Worm (Caenorhabditis elegans) whole organism, L2 larva: ENCODE results near the gene chca-1.

Experiments
- F13H6.1 ChIP-seq: sonication (generic microtip); optimal IDR thresholded peaks from 2 replicates; lab custom pipeline; 2016; ENCODE audit warnings: missing genetic modification characterization, missing compliant biosample characterization
- R02D3.7 ChIP-seq: fragments of 150-350 bp; optimal IDR thresholded peaks from 2 replicates; lab custom pipeline; 2014; ENCODE audit warnings: missing biosample characterization, missing genetic modification characterization
- Y55F3AM.14 ChIP-seq: fragments of 200-800 bp; sonication (Bioruptor generic); optimal IDR thresholded peaks from 2 replicates; lab custom pipeline; 2018; ENCODE audit warnings: mild to moderate bottlenecking, missing genetic modification characterization, missing compliant biosample characterization
- ZK546.5 ChIP-seq: sonication (generic microtip); optimal IDR thresholded peaks from 2 replicates; lab custom pipeline; 2017; ENCODE audit warnings: missing biosample characterization, missing genetic modification characterization
- alr-1 ChIP-seq: fragments of 150-350 bp; optimal IDR thresholded peaks from 2 replicates; lab custom pipeline; 2014; ENCODE audit warnings: missing biosample characterization, missing genetic modification characterization
- blmp-1 ChIP-seq: sonication (generic microtip); optimal IDR thresholded peaks from 2 replicates; lab custom pipeline; 2017; ENCODE audit warnings: missing genetic modification characterization, mild to moderate bottlenecking, missing compliant biosample characterization, antibody characterized with exemption, moderate library complexity; ENCODE audit not compliant: insufficient read depth
- ceh-82 ChIP-seq: fragments of 150-350 bp; optimal IDR thresholded peaks from 2 replicates; lab custom pipeline; 2014; ENCODE audit warnings: missing biosample characterization, missing genetic modification characterization
- crh-2 ChIP-seq: sonication (generic microtip); optimal IDR thresholded peaks from 2 replicates; lab custom pipeline; 2017; ENCODE audit warnings: missing biosample characterization, missing genetic modification characterization
- dmd-4 ChIP-seq: sonication (generic microtip); optimal IDR thresholded peaks from 2 replicates; lab custom pipeline; 2017; ENCODE audit warnings: missing biosample characterization, missing genetic modification characterization
- egl-27 ChIP-seq: sonication (generic microtip); optimal IDR thresholded peaks from 3 replicates; lab custom pipeline; 2017; ENCODE audit warnings: missing biosample characterization, missing genetic modification reagents, missing genetic modification characterization
- elt-3 ChIP-seq: sonication (generic microtip); optimal IDR thresholded peaks from 2 replicates; lab custom pipeline; 2017; ENCODE audit warnings: missing biosample characterization, missing genetic modification characterization
- fos-1 ChIP-seq: fragments of 150-350 bp; optimal IDR thresholded peaks from 2 replicates; lab custom pipeline; 2014; ENCODE audit warnings: missing biosample characterization, missing genetic modification characterization
- gmeb-1 ChIP-seq: fragments of 150-350 bp; optimal IDR thresholded peaks from 2 replicates; lab custom pipeline; 2014; ENCODE audit warnings: missing biosample characterization, missing genetic modification characterization
- lin-11 ChIP-seq: fragments of 150-350 bp; sonication (generic microtip); optimal IDR thresholded peaks from 2 replicates; lab custom pipeline; 2014; ENCODE audit warnings: missing biosample characterization, missing genetic modification characterization, inconsistent platforms, mixed read lengths
- lin-13 ChIP-seq: fragments of 150-350 bp; optimal IDR thresholded peaks from 2 replicates; lab custom pipeline; 2014; ENCODE audit warnings: missing biosample characterization, missing genetic modification reagents, missing genetic modification characterization
- lin-39 ChIP-seq: fragments of 150-350 bp; optimal IDR thresholded peaks from 2 replicates; lab custom pipeline; 2014; ENCODE audit warnings: missing biosample characterization, missing genetic modification reagents, missing genetic modification characterization
- lsy-2 ChIP-seq, 2 experiments: fragments of 150-350 bp in 1 of 2; sonication (generic microtip) in 1 of 2; optimal IDR thresholded peaks; 2 replicates each; lab custom pipeline; 2014 to 2017; ENCODE audit warnings: missing biosample characterization in 2 of 2, missing genetic modification characterization in 2 of 2
- mab-5 ChIP-seq: fragments of 150-350 bp; optimal IDR thresholded peaks from 2 replicates; lab custom pipeline; 2014; ENCODE audit warnings: missing biosample characterization, missing genetic modification characterization
- mbf-1 ChIP-seq: sonication (generic microtip); optimal IDR thresholded peaks from 2 replicates; lab custom pipeline; 2017; ENCODE audit warnings: missing biosample characterization, missing genetic modification characterization
- mdl-1 ChIP-seq, 2 experiments: fragments of 150-350 bp in 1 of 2; sonication (generic microtip) in 1 of 2; optimal IDR thresholded peaks; 2 replicates each; lab custom pipeline; 2017; ENCODE audit warnings: missing biosample characterization in 2 of 2, missing genetic modification characterization in 2 of 2
- nhr-10 ChIP-seq: sonication (generic microtip); optimal IDR thresholded peaks from 2 replicates; lab custom pipeline; 2017; ENCODE audit warnings: missing biosample characterization, missing genetic modification characterization
- nhr-12 ChIP-seq: fragments of 150-350 bp; optimal IDR thresholded peaks from 2 replicates; lab custom pipeline; 2014; ENCODE audit warnings: missing biosample characterization, missing genetic modification characterization
- nhr-129 ChIP-seq: fragments of 150-350 bp; optimal IDR thresholded peaks from 2 replicates; lab custom pipeline; 2014; ENCODE audit warnings: missing biosample characterization, missing genetic modification characterization
- nhr-21 ChIP-seq: fragments of 150-350 bp; optimal IDR thresholded peaks from 2 replicates; lab custom pipeline; 2014; ENCODE audit warnings: missing biosample characterization, missing genetic modification characterization
- nhr-23 ChIP-seq: fragments of 150-350 bp; optimal IDR thresholded peaks from 2 replicates; lab custom pipeline; 2014; ENCODE audit warnings: missing biosample characterization, missing genetic modification reagents, missing genetic modification characterization
- nhr-237 ChIP-seq: fragments of 150-350 bp; optimal IDR thresholded peaks from 2 replicates; lab custom pipeline; 2014; ENCODE audit warnings: missing biosample characterization, missing genetic modification characterization
- nhr-25 ChIP-seq: fragments of 150-350 bp; sonication (generic microtip); optimal IDR thresholded peaks from 3 replicates; lab custom pipeline; 2014; ENCODE audit warnings: missing biosample characterization, missing genetic modification characterization
- nhr-6 ChIP-seq: fragments of 150-350 bp; optimal IDR thresholded peaks from 2 replicates; lab custom pipeline; 2014; ENCODE audit warnings: missing biosample characterization, missing genetic modification characterization
- nhr-77 ChIP-seq: fragments of 150-350 bp; optimal IDR thresholded peaks from 2 replicates; lab custom pipeline; 2014; ENCODE audit warnings: missing biosample characterization, missing genetic modification characterization
- peb-1 ChIP-seq: fragments of 150-350 bp; optimal IDR thresholded peaks from 2 replicates; lab custom pipeline; 2014; ENCODE audit warnings: missing biosample characterization, missing genetic modification characterization
- sem-4 ChIP-seq: fragments of 150-350 bp; optimal IDR thresholded peaks from 2 replicates; lab custom pipeline; 2014; ENCODE audit warnings: missing biosample characterization, missing genetic modification reagents, missing genetic modification characterization
- sma-3 ChIP-seq: sonication (generic microtip); optimal IDR thresholded peaks from 2 replicates; lab custom pipeline; 2016; ENCODE audit warnings: missing genetic modification reagents, missing genetic modification characterization, missing compliant biosample characterization
- sma-9 ChIP-seq, 2 experiments: fragments of 150-350 bp in 1 of 2; sonication (generic microtip) in 1 of 2; optimal IDR thresholded peaks; 2 replicates each; lab custom pipeline; 2014 to 2016; ENCODE audit warnings: missing genetic modification characterization in 2 of 2, mild to moderate bottlenecking in 1 of 2, missing biosample characterization in 1 of 2, missing compliant biosample characterization in 1 of 2, missing genetic modification reagents in 1 of 2, moderate library complexity in 1 of 2
- unc-55 ChIP-seq: fragments of 150-350 bp; sonication (generic microtip); optimal IDR thresholded peaks from 3 replicates; lab custom pipeline; 2014; ENCODE audit warnings: missing biosample characterization, missing genetic modification reagents, missing genetic modification characterization
- unc-62 ChIP-seq: fragments of 150-350 bp; optimal IDR thresholded peaks from 2 replicates; lab custom pipeline; 2014; ENCODE audit warnings: missing biosample characterization, missing genetic modification reagents, missing genetic modification characterization
- ztf-1 ChIP-seq: fragments of 200-800 bp; sonication (Bioruptor generic); conservative IDR thresholded peaks from 2 replicates; pipeline ENCODE4 v1.3.6; 2022; ENCODE audit warnings: missing genetic modification characterization, missing compliant biosample characterization
- ztf-11 ChIP-seq: sonication (generic microtip); optimal IDR thresholded peaks from 2 replicates; lab custom pipeline; 2017; ENCODE audit warnings: missing biosample characterization, missing genetic modification characterization
- ztf-4 ChIP-seq: fragments of 150-350 bp; optimal IDR thresholded peaks from 2 replicates; lab custom pipeline; 2014; ENCODE audit warnings: missing biosample characterization, missing genetic modification characterization

Gene chca-1

ce11 chrIV:9655556-9655955, 4.4 kb downstream of the chca-1 start:
- TF ChIP-seq mbf-1 (tag; lab: Kevin White, UChicago) (no peak), nhr-23 (no peak), unc-62 (no peak), nhr-21 (tag; lab: Kevin White, UChicago) (no peak), ZK546.5 (no peak), nhr-77 (tag; lab: Kevin White, UChicago) (no peak), F13H6.1 (tag; lab: Kevin White, UChicago) (no peak), sma-9 (GFP tag; optimal IDR thresholded peaks at IDR 0.05; lab: Kevin White, UChicago) (no peak), sma-9 (tag; optimal IDR thresholded peaks at IDR 0.05; lab: Kevin White, UChicago) (no peak), ztf-11 (tag; lab: Kevin White, UChicago) (no peak), sma-3 (GFP tag; lab: Kevin White, UChicago) (no peak), unc-55 (no peak), elt-3 (no peak), dmd-4 (tag; lab: Kevin White, UChicago) (no peak)
- TF ChIP-seq, all 48 proteins: peak for 0

DNA sequence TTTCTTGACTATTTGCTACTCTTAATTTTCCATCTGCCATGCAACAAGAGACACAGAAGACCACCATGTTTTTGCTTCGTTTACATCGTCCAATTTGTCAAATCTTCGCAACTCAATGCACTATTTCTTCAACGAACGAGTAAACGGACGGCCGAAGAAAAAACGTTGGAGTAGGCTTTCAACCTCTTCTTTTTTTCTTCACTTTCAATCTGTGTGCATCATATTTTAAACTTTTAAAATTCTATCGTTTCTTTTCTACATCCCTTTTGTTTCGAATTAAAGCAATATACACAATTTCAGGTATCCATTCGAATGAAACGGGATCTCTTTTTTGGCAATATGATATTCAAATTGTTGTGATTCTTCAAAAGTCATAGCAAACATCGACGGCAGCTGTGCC, 6.6 kb downstream of the chca-1 start, which contains the start of gene acc-1:
TSS of gene acc-1 (plus strand) at position 301 of the 400 bp plus-strand sequence.
- no peak for TF ChIP-seq alr-1 (tag; lab: Kevin White, UChicago)

DNA sequence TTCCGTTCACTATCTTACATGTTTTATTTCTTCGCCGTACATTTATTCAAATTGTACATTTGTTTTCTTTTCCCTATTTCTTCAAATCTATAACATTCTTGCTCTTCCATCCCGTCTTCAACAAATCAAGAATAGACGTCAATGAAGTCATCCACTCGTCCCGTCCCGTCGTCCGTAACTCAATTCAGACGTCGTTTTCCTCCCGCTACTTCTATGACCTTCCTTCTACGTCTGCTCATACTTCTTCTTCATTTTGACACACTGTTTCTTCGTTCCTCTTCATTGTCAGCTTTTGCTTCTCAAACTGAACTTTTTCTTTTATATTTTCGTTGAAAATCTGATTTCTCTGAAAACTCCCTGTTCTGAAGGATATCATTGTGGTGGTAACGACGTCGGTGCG, 8.8 kb downstream of the chca-1 start:
- no peak for TF ChIP-seq egl-27 (tag; lab: Kevin White, UChicago)

ce11 chrIV:9667084-9667483, 15.9 kb downstream of the chca-1 start:
- TF ChIP-seq nhr-23 (no peak), sma-3 (GFP tag; lab: Kevin White, UChicago) (no peak), dmd-4 (tag; lab: Kevin White, UChicago) (no peak), F13H6.1 (tag; lab: Kevin White, UChicago) (peak; percentile 22), sma-9 (GFP tag; optimal IDR thresholded peaks at IDR 0.05; lab: Kevin White, UChicago) (peak; percentile 90), sma-9 (tag; optimal IDR thresholded peaks at IDR 0.05; lab: Kevin White, UChicago) (no peak), ceh-82 (tag; lab: Kevin White, UChicago) (no peak), blmp-1 (no peak)

DNA sequence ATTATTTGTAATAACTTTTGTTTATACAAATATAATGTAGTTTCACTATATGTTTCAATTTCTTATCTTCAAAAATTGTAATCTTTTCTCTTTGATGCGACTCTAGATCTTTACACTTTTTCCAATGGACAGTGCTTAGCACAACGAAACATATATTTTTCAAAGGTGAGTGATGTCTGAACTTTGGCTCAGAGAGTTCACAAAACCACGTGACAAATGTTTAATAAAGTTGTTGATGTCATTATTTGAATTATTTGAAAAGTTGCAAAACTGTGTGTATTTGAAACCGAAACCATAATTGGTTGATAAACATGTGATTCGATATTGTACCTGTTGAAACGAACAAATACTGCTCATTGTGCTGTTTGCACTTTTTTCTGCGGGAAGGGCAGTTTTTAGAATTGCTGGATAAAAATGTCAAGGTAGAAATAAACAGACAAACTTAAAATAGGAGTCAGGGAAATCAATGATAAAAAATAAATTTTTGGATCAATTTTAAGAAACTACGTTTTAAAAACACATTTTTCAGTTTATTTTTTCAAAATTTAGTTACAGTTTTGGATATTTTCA, 17.0 kb downstream of the chca-1 start:
- TF ChIP-seq unc-62 (no peak), mab-5 (tag; lab: Kevin White, UChicago) (no peak), nhr-12 (tag; lab: Kevin White, UChicago) (no peak), lin-13 (GFP tag; lab: Kevin White, UChicago) (no peak), egl-27 (tag; lab: Kevin White, UChicago) (no peak), lin-39 (no peak), Y55F3AM.14 (GFP tag; lab: Kevin White, UChicago) (no peak), mdl-1 (tag; optimal IDR thresholded peaks at IDR 0.05; lab: Kevin White, UChicago) (no peak), mbf-1 (tag; lab: Kevin White, UChicago) (no peak), nhr-10 (tag; lab: Kevin White, UChicago) (no peak), sem-4 (tag; lab: Kevin White, UChicago) (no peak), dmd-4 (tag; lab: Kevin White, UChicago) (no peak), sma-3 (GFP tag; lab: Kevin White, UChicago) (no peak), crh-2 (tag; lab: Kevin White, UChicago) (peak; percentile 44), lsy-2 (tag; optimal IDR thresholded peaks at IDR 0.05; lab: Kevin White, UChicago) (peak in 1 of 2 experiments; percentile 39), nhr-25 (tag; lab: Kevin White, UChicago) (no peak), ZK546.5 (no peak), R02D3.7 (tag; lab: Kevin White, UChicago) (no peak), nhr-237 (tag; lab: Kevin White, UChicago) (no peak), ztf-1 (no peak), nhr-6 (tag; lab: Kevin White, UChicago) (no peak), elt-3 (no peak), ztf-11 (tag; lab: Kevin White, UChicago) (no peak), gmeb-1 (tag; lab: Kevin White, UChicago) (no peak), nhr-129 (tag; lab: Kevin White, UChicago) (peak; percentile 3), lin-11 (tag; lab: Kevin White, UChicago) (no peak), sma-9 (GFP tag; optimal IDR thresholded peaks at IDR 0.05; lab: Kevin White, UChicago) (peak; percentile 77), sma-9 (tag; optimal IDR thresholded peaks at IDR 0.05; lab: Kevin White, UChicago) (no peak), blmp-1 (no peak), F13H6.1 (tag; lab: Kevin White, UChicago) (peak; percentile 59), fos-1 (tag; lab: Kevin White, UChicago) (no peak), peb-1 (tag; lab: Kevin White, UChicago) (no peak), ztf-4 (tag; lab: Kevin White, UChicago) (peak; percentile 38)
- TF ChIP-seq, all 48 proteins: peak for 6
